Fruit fly (Drosophila melanogaster) whole organism, embryonic: ENCODE results near the gene CG7650.

Experiments used
- ATbp ChIP-seq: fragments of 200-800 bp; sonication (Bioruptor generic); optimal IDR thresholded peaks from 2 replicates; lab custom pipeline; 2017; ENCODE audit warnings: missing biosample characterization, mild to moderate bottlenecking, missing genetic modification characterization, missing genetic modification reagents
- CG10366 ChIP-seq: fragments of 200-800 bp; sonication (Bioruptor generic); IDR thresholded peaks from 2 replicates; pipeline ENCODE4 v1.3.6; 2022; ENCODE audit warnings: missing biosample characterization, missing genetic modification characterization
- CG10543 ChIP-seq: fragments of 200-800 bp; sonication (Bioruptor generic); optimal IDR thresholded peaks from 3 replicates; lab custom pipeline; 2017; ENCODE audit warnings: missing biosample characterization, mild to moderate bottlenecking, missing genetic modification characterization, moderate library complexity
- CG11398 ChIP-seq: fragments of 200-800 bp; sonication (Bioruptor generic); optimal IDR thresholded peaks from 2 replicates; lab custom pipeline; 2016; ENCODE audit warnings: missing biosample characterization, missing genetic modification characterization
- CG12155 ChIP-seq: fragments of 200-800 bp; sonication (Bioruptor generic); optimal IDR thresholded peaks from 3 replicates; lab custom pipeline; 2016; ENCODE audit warnings: missing biosample characterization, missing genetic modification characterization
- CG1233 ChIP-seq: fragments of 200-800 bp; sonication (Bioruptor generic); optimal IDR thresholded peaks from 4 replicates; lab custom pipeline; 2018; ENCODE audit warnings: missing biosample characterization, mild to moderate bottlenecking, missing genetic modification characterization
- CG12391 ChIP-seq: fragments of 200-800 bp; sonication (Bioruptor generic); optimal IDR thresholded peaks from 3 replicates; lab custom pipeline; 2018; ENCODE audit warnings: missing biosample characterization, mild to moderate bottlenecking, missing genetic modification characterization, moderate library complexity
- CG12659 ChIP-seq: fragments of 200-800 bp; sonication (Bioruptor generic); optimal IDR thresholded peaks from 3 replicates; lab custom pipeline; 2017; ENCODE audit warnings: mild to moderate bottlenecking, missing biosample characterization, missing genetic modification reagents, missing genetic modification characterization
- CG13424 ChIP-seq: fragments of 200-800 bp; sonication (Bioruptor generic); optimal IDR thresholded peaks from 2 replicates; lab custom pipeline; 2019; ENCODE audit warnings: missing biosample characterization, mild to moderate bottlenecking, missing genetic modification characterization, moderate library complexity
- CG17361 ChIP-seq: fragments of 200-800 bp; sonication (Bioruptor generic); IDR thresholded peaks from 3 replicates; pipeline ENCODE4 v1.3.6; 2022; ENCODE audit warnings: missing biosample characterization, missing genetic modification characterization
- CG17385 ChIP-seq: fragments of 200-800 bp; sonication (Bioruptor generic); optimal IDR thresholded peaks from 3 replicates; lab custom pipeline; 2018; ENCODE audit warnings: missing biosample characterization, mild to moderate bottlenecking, missing genetic modification characterization
- CG17612 ChIP-seq: fragments of 200-800 bp; sonication (Bioruptor generic); IDR thresholded peaks from 2 replicates; pipeline ENCODE4 v1.3.6; 2022; ENCODE audit warnings: missing biosample characterization, missing genetic modification characterization
- CG17912 ChIP-seq: fragments of 200-800 bp; sonication (Bioruptor generic); optimal IDR thresholded peaks from 2 replicates; lab custom pipeline; 2018; ENCODE audit warnings: missing biosample characterization, mild to moderate bottlenecking, missing genetic modification characterization
- CG18262 ChIP-seq: fragments of 200-800 bp; optimal IDR thresholded peaks from 3 replicates; lab custom pipeline; 2019; ENCODE audit warnings: missing biosample characterization, mild to moderate bottlenecking, missing genetic modification characterization, moderate library complexity
- CG2678 ChIP-seq: fragments of 200-800 bp; sonication (Bioruptor generic); optimal IDR thresholded peaks from 3 replicates; lab custom pipeline; 2019; ENCODE audit warnings: missing biosample characterization, mild to moderate bottlenecking, missing genetic modification characterization, moderate library complexity
- CG30403 ChIP-seq: fragments of 200-800 bp; sonication (Bioruptor generic); optimal IDR thresholded peaks from 3 replicates; lab custom pipeline; 2016; ENCODE audit warnings: missing biosample characterization, missing genetic modification characterization
- CG31441 ChIP-seq: fragments of 200-800 bp; sonication (Bioruptor generic); IDR thresholded peaks from 2 replicates; pipeline ENCODE4 v1.3.6; 2022; ENCODE audit warnings: missing biosample characterization, missing genetic modification characterization
- CG4404 ChIP-seq: fragments of 200-800 bp; sonication (Bioruptor generic); IDR thresholded peaks from 2 replicates; pipeline ENCODE4 v1.3.6; 2022; ENCODE audit warnings: missing biosample characterization, missing genetic modification characterization
- CG6813 ChIP-seq: fragments of 200-800 bp; sonication (Bioruptor generic); optimal IDR thresholded peaks from 2 replicates; lab custom pipeline; 2017; ENCODE audit warnings: missing biosample characterization, missing genetic modification characterization, mild to moderate bottlenecking, moderate library complexity, missing genetic modification reagents
- CG7556 ChIP-seq: fragments of 200-800 bp; sonication (Bioruptor generic); optimal IDR thresholded peaks from 2 replicates; lab custom pipeline; 2017; ENCODE audit warnings: missing biosample characterization, mild to moderate bottlenecking, missing genetic modification characterization
- CG9215 ChIP-seq: fragments of 200-800 bp; sonication (Bioruptor generic); IDR thresholded peaks from 2 replicates; pipeline ENCODE4 v1.3.6; 2022; ENCODE audit warnings: missing biosample characterization, missing genetic modification characterization
- CG9437 ChIP-seq: fragments of 200-800 bp; sonication (Bioruptor generic); optimal IDR thresholded peaks from 2 replicates; lab custom pipeline; 2018; ENCODE audit warnings: missing biosample characterization, mild to moderate bottlenecking, missing genetic modification characterization
- CG9727 ChIP-seq: fragments of 200-800 bp; sonication (Bioruptor generic); optimal IDR thresholded peaks from 3 replicates; lab custom pipeline; 2017; ENCODE audit warnings: missing biosample characterization, mild to moderate bottlenecking, missing genetic modification characterization
- CG9932 ChIP-seq: fragments of 200-800 bp; sonication (Bioruptor generic); IDR thresholded peaks from 2 replicates; pipeline ENCODE4 v1.3.6; 2022; ENCODE audit warnings: missing biosample characterization, missing genetic modification characterization
- CkIIα-i1 ChIP-seq: fragments of 200-800 bp; sonication (Bioruptor generic); IDR thresholded peaks from 2 replicates; pipeline ENCODE4 v1.3.6; 2022; ENCODE audit warnings: missing biosample characterization, missing genetic modification characterization
- CoRest ChIP-seq: fragments of 200-800 bp; sonication (Bioruptor generic); optimal IDR thresholded peaks from 3 replicates; lab custom pipeline; 2018; ENCODE audit warnings: missing biosample characterization, mild to moderate bottlenecking, missing genetic modification characterization, moderate library complexity
- D ChIP-seq, 2 experiments: fragments of 200-800 bp in 1 of 2; fragments of >200 bp in 1 of 2; sonication (Bioruptor generic) in 1 of 2; optimal IDR thresholded peaks; 2 replicates in 1 of 2; 3 replicates in 1 of 2; lab custom pipeline; 2017; ENCODE audit warnings: mild to moderate bottlenecking in 1 of 2, missing biosample characterization in 1 of 2, missing genetic modification characterization in 1 of 2, missing genetic modification reagents in 1 of 2
- Dad ChIP-seq: fragments of 200-800 bp; sonication (Bioruptor generic); optimal IDR thresholded peaks from 3 replicates; lab custom pipeline; 2016; ENCODE audit warnings: missing biosample characterization, missing genetic modification characterization
- Doc2 ChIP-seq: fragments of 200-800 bp; sonication (Bioruptor generic); IDR thresholded peaks from 2 replicates; pipeline ENCODE4 v1.3.6; 2022; ENCODE audit warnings: missing biosample characterization, missing genetic modification characterization
- E2f1 ChIP-seq: fragments of 200-800 bp; sonication (Bioruptor generic); IDR thresholded peaks from 2 replicates; pipeline ENCODE4 v1.3.6; 2022; ENCODE audit warnings: missing biosample characterization, missing genetic modification characterization
- Hr51 ChIP-seq, 2 experiments: fragments of 200-800 bp; sonication (Bioruptor generic); optimal IDR thresholded peaks; 2 replicates in 1 of 2; 3 replicates in 1 of 2; lab custom pipeline; 2016 to 2018; ENCODE audit warnings: missing biosample characterization in 2 of 2, missing genetic modification characterization in 2 of 2, mild to moderate bottlenecking in 1 of 2, moderate library complexity in 1 of 2
- Nf-YC ChIP-seq: fragments of 200-800 bp; optimal IDR thresholded peaks from 3 replicates; lab custom pipeline; 2019; ENCODE audit warnings: missing biosample characterization, mild to moderate bottlenecking, missing genetic modification characterization, moderate library complexity
- Oli ChIP-seq: fragments of 200-800 bp; sonication (Bioruptor generic); optimal IDR thresholded peaks from 2 replicates; lab custom pipeline; 2018; ENCODE audit warnings: missing biosample characterization, mild to moderate bottlenecking, missing genetic modification characterization, moderate library complexity
- Sox100B ChIP-seq: fragments of 200-800 bp; sonication (Bioruptor generic); optimal IDR thresholded peaks from 3 replicates; lab custom pipeline; 2018; ENCODE audit warnings: missing biosample characterization, mild to moderate bottlenecking, missing genetic modification characterization
- cad ChIP-seq: fragments of >200 bp; optimal IDR thresholded peaks from 2 replicates; lab custom pipeline; 2017; ENCODE audit warnings: missing biosample characterization, missing genetic modification characterization
- cwo ChIP-seq: fragments of 200-800 bp; sonication (Bioruptor generic); optimal IDR thresholded peaks from 3 replicates; lab custom pipeline; 2017; ENCODE audit warnings: missing biosample characterization, missing genetic modification characterization, mild to moderate bottlenecking, moderate library complexity, missing genetic modification reagents
- dimm ChIP-seq: fragments of 200-800 bp; sonication (Bioruptor generic); IDR thresholded peaks from 2 replicates; pipeline ENCODE4 v1.3.6; 2022; ENCODE audit warnings: missing biosample characterization, missing genetic modification characterization
- dmrt99B ChIP-seq: fragments of 200-800 bp; sonication (Bioruptor generic); optimal IDR thresholded peaks from 2 replicates; lab custom pipeline; 2018; ENCODE audit warnings: missing biosample characterization, mild to moderate bottlenecking, missing genetic modification characterization, moderate library complexity
- gcm ChIP-seq: fragments of 200-800 bp; sonication (Bioruptor generic); optimal IDR thresholded peaks from 2 replicates; lab custom pipeline; 2019; ENCODE audit warnings: missing biosample characterization, mild to moderate bottlenecking, missing genetic modification characterization, moderate library complexity
- gem ChIP-seq: fragments of 200-800 bp; sonication (Bioruptor generic); optimal IDR thresholded peaks from 2 replicates; lab custom pipeline; 2019; ENCODE audit warnings: missing biosample characterization, mild to moderate bottlenecking, missing genetic modification characterization, moderate library complexity
- jigr1 ChIP-seq: fragments of 200-800 bp; sonication (Bioruptor generic); IDR thresholded peaks from 3 replicates; pipeline ENCODE4 v1.3.6; 2022; ENCODE audit warnings: missing biosample characterization, missing genetic modification characterization
- lmd ChIP-seq: fragments of 200-800 bp; sonication (Bioruptor generic); IDR thresholded peaks from 2 replicates; pipeline ENCODE4 v1.3.6; 2022; ENCODE audit warnings: missing biosample characterization, missing genetic modification characterization
- oc ChIP-seq: fragments of 200-800 bp; sonication (Bioruptor generic); optimal IDR thresholded peaks from 2 replicates; lab custom pipeline; 2018; ENCODE audit warnings: missing biosample characterization, mild to moderate bottlenecking, missing genetic modification characterization, moderate library complexity
- otp ChIP-seq: fragments of 200-800 bp; sonication (Bioruptor generic); IDR thresholded peaks from 3 replicates; pipeline ENCODE4, ENCODE4 v1.3.6; 2022; ENCODE audit warnings: missing biosample characterization, missing genetic modification characterization
- p53 ChIP-seq: fragments of 200-800 bp; sonication (Bioruptor generic); optimal IDR thresholded peaks from 2 replicates; lab custom pipeline; 2016; ENCODE audit warnings: missing biosample characterization, missing genetic modification characterization
- phol ChIP-seq: fragments of 200-800 bp; sonication (Bioruptor generic); optimal IDR thresholded peaks from 3 replicates; lab custom pipeline; 2018; ENCODE audit warnings: missing biosample characterization, mild to moderate bottlenecking, missing genetic modification characterization, moderate library complexity
- sna ChIP-seq: fragments of 200-800 bp; sonication (Bioruptor generic); IDR thresholded peaks from 2 replicates; pipeline ENCODE4 v1.3.6; 2022; ENCODE audit warnings: missing biosample characterization, missing genetic modification characterization; ENCODE audit not compliant: partially characterized antibody
- sqz ChIP-seq: fragments of 200-800 bp; sonication (Bioruptor generic); optimal IDR thresholded peaks from 3 replicates; lab custom pipeline; 2018; ENCODE audit warnings: missing biosample characterization, mild to moderate bottlenecking, missing genetic modification characterization
- toy ChIP-seq: fragments of 200-800 bp; sonication (Bioruptor generic); IDR thresholded peaks from 2 replicates; pipeline ENCODE4 v1.3.6; 2022; ENCODE audit warnings: missing biosample characterization, missing genetic modification characterization
- zf30C ChIP-seq: fragments of 200-800 bp; sonication (Bioruptor generic); optimal IDR thresholded peaks from 3 replicates; lab custom pipeline; 2018; ENCODE audit warnings: missing biosample characterization, mild to moderate bottlenecking, missing genetic modification characterization

Gene CG7650

dm6 chr3L:15616490-15616889, 6.3 kb upstream of the CG7650 start:
- TF ChIP-seq CG2678 (tag; lab: Kevin White, UChicago) (peak; percentile 73), CkIIα-i1 (GFP tag; lab: Robert Waterston, UW) (no peak), sna (GFP tag; lab: Robert Waterston, UW) (no peak), CG10366 (GFP tag; lab: Robert Waterston, UW) (no peak), Dad (GFP tag; lab: Kevin White, UChicago) (no peak), CG13424 (tag; lab: Kevin White, UChicago) (peak; percentile 29), CG30403 (GFP tag; lab: Kevin White, UChicago) (no peak), lmd (no peak), p53 (GFP tag; lab: Kevin White, UChicago) (no peak), CG12155 (GFP tag; lab: Kevin White, UChicago) (no peak), CG11398 (no peak), CG7556 (GFP tag; lab: Kevin White, UChicago) (peak; percentile 52), toy (GFP tag; lab: Robert Waterston, UW) (no peak), CG17385 (GFP tag; lab: Kevin White, UChicago) (peak; percentile 1), CG4404 (GFP tag; lab: Robert Waterston, UW) (no peak), cad (no peak), CG9215 (GFP tag; lab: Robert Waterston, UW) (no peak), Oli (tag; lab: Kevin White, UChicago) (peak; percentile 6), jigr1 (no peak), Nf-YC (tag; lab: Kevin White, UChicago) (peak; percentile 16), ATbp (GFP tag; lab: Kevin White, UChicago) (no peak), CG31441 (GFP tag; lab: Robert Waterston, UW) (peak; percentile 55; the same call in 1 of the 2 replicates), Hr51 (GFP tag; optimal IDR thresholded peaks at IDR 0.05; lab: Kevin White, UChicago) (peak in 1 of 2 experiments; percentile 44), CG12391 (tag; lab: Kevin White, UChicago) (peak; percentile 30), CG9727 (GFP tag; lab: Kevin White, UChicago) (peak; percentile 39), CG10543 (GFP tag; lab: Kevin White, UChicago) (no peak), sqz (GFP tag; lab: Kevin White, UChicago) (no peak), CG9932 (no peak), CG17361 (GFP tag; lab: Robert Waterston, UW) (peak; percentile 59; the same call in 1 of the 3 replicates), dimm (GFP tag; lab: Robert Waterston, UW) (no peak), E2f1 (GFP tag; lab: Robert Waterston, UW) (no peak), D (optimal IDR thresholded peaks at IDR 0.05; lab: Kevin White, UChicago) (no peak), D (GFP tag; optimal IDR thresholded peaks at IDR 0.05; lab: Kevin White, UChicago) (no peak), gem (tag; lab: Kevin White, UChicago) (peak; percentile 48), cwo (GFP tag; lab: Kevin White, UChicago) (peak; percentile 10), CG17612 (GFP tag; lab: Robert Waterston, UW) (no peak), CG1233 (GFP tag; lab: Kevin White, UChicago) (peak; percentile 31), CG9437 (GFP tag; lab: Kevin White, UChicago) (peak; percentile 32), Sox100B (GFP tag; lab: Kevin White, UChicago) (no peak), otp (GFP tag; lab: Robert Waterston, UW) (no peak), oc (no peak), gcm (GFP tag; lab: Kevin White, UChicago) (no peak), CG12659 (peak; percentile 17), CG17912 (GFP tag; lab: Kevin White, UChicago) (no peak), CG18262 (peak; percentile 40), zf30C (GFP tag; lab: Kevin White, UChicago) (no peak), dmrt99B (tag; lab: Kevin White, UChicago) (peak; percentile 27), CoRest (tag; lab: Kevin White, UChicago) (peak; percentile 46), Doc2 (GFP tag; lab: Robert Waterston, UW) (no peak), CG6813 (no peak), phol (peak; percentile 19)
